Worm (Caenorhabditis elegans) whole organism, early embryonic: ENCODE results near the gene T04G9.4.

ENCODE experiments used
- B0310.2 ChIP-seq: sonication (generic microtip); optimal IDR thresholded peaks from 2 replicates; lab custom pipeline; 2016; ENCODE audit warnings: mild to moderate bottlenecking, missing genetic modification characterization, missing compliant biosample characterization
- F13C5.2 ChIP-seq: sonication (generic microtip); optimal IDR thresholded peaks from 2 replicates; lab custom pipeline; 2017; ENCODE audit warnings: mild to moderate bottlenecking, missing genetic modification characterization, inconsistent platforms, missing compliant biosample characterization
- ama-1 ChIP-seq: fragments of 150-350 bp; optimal IDR thresholded peaks from 2 replicates; lab custom pipeline; 2014
- ceh-36 ChIP-seq: sonication (generic microtip); optimal IDR thresholded peaks from 2 replicates; lab custom pipeline; 2016; ENCODE audit warnings: missing genetic modification characterization, inconsistent platforms, missing compliant biosample characterization
- flt-1 ChIP-seq: fragments of 200-800 bp; sonication (Bioruptor generic); IDR thresholded peaks from 2 replicates; pipeline ENCODE4 v1.3.6; 2022; ENCODE audit warnings: missing genetic modification characterization, missing compliant biosample characterization
- hmg-4 ChIP-seq: fragments of 200-800 bp; sonication (Bioruptor generic); optimal IDR thresholded peaks from 2 replicates; lab custom pipeline; 2018; ENCODE audit warnings: mild to moderate bottlenecking, missing genetic modification characterization, missing compliant biosample characterization
- hnd-1 ChIP-seq: sonication (generic microtip); optimal IDR thresholded peaks from 2 replicates; lab custom pipeline; 2016; ENCODE audit warnings: missing genetic modification characterization, missing compliant biosample characterization
- pes-1 ChIP-seq: fragments of 200-800 bp; sonication (Bioruptor generic); IDR thresholded peaks from 2 replicates; pipeline ENCODE4 v1.3.6; 2022; ENCODE audit warnings: missing genetic modification reagents, missing genetic modification characterization, missing compliant biosample characterization
- sea-1 ChIP-seq: fragments of 200-800 bp; sonication (Bioruptor generic); conservative IDR thresholded peaks from 2 replicates; pipeline ENCODE4 v1.3.6; 2022; ENCODE audit warnings: missing genetic modification characterization, missing compliant biosample characterization
- tbx-11 ChIP-seq: fragments of 200-800 bp; sonication (Bioruptor generic); IDR thresholded peaks from 2 replicates; pipeline ENCODE4 v1.3.6; 2022; ENCODE audit warnings: missing genetic modification characterization, missing compliant biosample characterization
- tbx-37 ChIP-seq: fragments of 200-800 bp; sonication (Bioruptor generic); conservative IDR thresholded peaks from 2 replicates; pipeline ENCODE4 v1.3.6; 2022; ENCODE audit warnings: missing genetic modification reagents, missing genetic modification characterization, missing compliant biosample characterization

DNA sequence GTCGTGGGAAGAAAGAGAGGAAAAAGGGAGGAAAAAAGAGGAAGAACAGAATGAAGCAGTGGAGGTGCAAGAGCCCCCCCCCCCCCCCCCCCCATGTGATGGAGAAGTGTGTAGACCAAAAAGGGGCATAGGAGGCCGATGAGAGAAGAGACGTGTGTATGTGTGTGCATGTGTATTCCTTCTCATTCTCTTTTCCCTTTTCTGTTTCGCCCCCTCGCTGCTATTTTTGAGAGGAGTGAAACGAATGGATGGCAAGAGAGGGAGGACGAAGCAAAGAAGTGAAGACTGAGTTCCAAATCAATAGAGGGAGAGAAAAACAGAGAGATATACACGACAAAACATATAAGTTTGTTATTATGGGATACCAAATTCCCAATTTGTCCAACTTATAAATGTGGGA is 11.7 kb upstream of the T04G9.4 start:
- TF ChIP-seq ama-1 (lab: Kevin White, UChicago) (no peak), B0310.2 (tag; lab: Kevin White, UChicago) (no peak), F13C5.2 (tag; lab: Kevin White, UChicago) (peak; percentile 0), ceh-36 (tag; lab: Kevin White, UChicago) (no peak), hmg-4 (peak; percentile 65), sea-1 (GFP tag; lab: Robert Waterston, UW) (no peak), tbx-37 (GFP tag; lab: Robert Waterston, UW) (no peak), pes-1 (GFP tag; lab: Robert Waterston, UW) (no peak), tbx-11 (GFP tag; lab: Robert Waterston, UW) (no peak), hnd-1 (tag; lab: Kevin White, UChicago) (no peak), flt-1 (GFP tag; lab: Robert Waterston, UW) (no peak)
